Worm (Caenorhabditis elegans): Measurements from ENCODE around the gene C56G2.9.

- TF ChIP-seq unc-62 (GFP tag; optimal IDR thresholded peaks at IDR 0.05 in 1 of 2) (peak in 1 of 2 experiments; percentile 97), unc-62 (tag; optimal IDR thresholded peaks at IDR 0.05) (no peak), vab-7 (GFP tag; IDR thresholded peaks at IDR 0.05) (no peak)
Measured at ce11 chrIII:6368524-6368923, 25.4 kb upstream of the C56G2.9 start.

All from whole organism, L4 larva.